Worm (Caenorhabditis elegans) whole organism, young adult: ENCODE measurements around the gene pix-1.
A peak's percentile ranks its signal among the peaks of the same experiment; 100 is the strongest.

ENCODE experiments used
- B0019.2 ChIP-seq: fragments of 200-800 bp; sonication (Bioruptor generic); conservative IDR thresholded peaks from 2 replicates; pipeline ENCODE4 v1.3.6; 2022; ENCODE audit warnings: missing genetic modification reagents, missing genetic modification characterization, missing compliant biosample characterization
- B0261.1 ChIP-seq: sonication (generic microtip); optimal IDR thresholded peaks from 2 replicates; lab custom pipeline; 2016; ENCODE audit warnings: mild to moderate bottlenecking, missing genetic modification characterization, moderate library complexity, missing compliant biosample characterization
- B0336.3 ChIP-seq: fragments of 200-800 bp; sonication (Bioruptor generic); IDR thresholded peaks from 2 replicates; pipeline ENCODE4 v1.3.6; 2022; ENCODE audit warnings: missing genetic modification characterization, missing compliant biosample characterization
- C06A6.2 ChIP-seq: fragments of 200-800 bp; sonication (Bioruptor generic); conservative IDR thresholded peaks from 2 replicates; pipeline ENCODE4 v1.3.6; 2022; ENCODE audit warnings: missing genetic modification characterization, missing compliant biosample characterization
- D2030.7 ChIP-seq: fragments of 200-800 bp; sonication (Bioruptor generic); IDR thresholded peaks from 2 replicates; pipeline ENCODE4 v1.3.6; 2022; ENCODE audit warnings: missing genetic modification reagents, missing genetic modification characterization, missing compliant biosample characterization
- F10E7.11 ChIP-seq: sonication (generic microtip); optimal IDR thresholded peaks from 2 replicates; lab custom pipeline; 2017; ENCODE audit warnings: mild to moderate bottlenecking, missing genetic modification characterization, moderate library complexity, missing compliant biosample characterization
- F22D6.2 ChIP-seq: sonication (generic microtip); optimal IDR thresholded peaks from 2 replicates; lab custom pipeline; 2016; ENCODE audit warnings: mild to moderate bottlenecking, missing genetic modification characterization, missing compliant biosample characterization
- F55B11.4 ChIP-seq: sonication (generic microtip); optimal IDR thresholded peaks from 2 replicates; lab custom pipeline; 2016; ENCODE audit warnings: missing compliant biosample characterization, missing genetic modification characterization, borderline replicate concordance; ENCODE audit not compliant: insufficient read depth
- K11D2.4 ChIP-seq: fragments of 200-800 bp; sonication (Bioruptor generic); IDR thresholded peaks from 2 replicates; pipeline ENCODE4 v1.3.6; 2022; ENCODE audit warnings: missing genetic modification reagents, missing genetic modification characterization, missing compliant biosample characterization
- Y56A3A.18 ChIP-seq: fragments of 200-800 bp; sonication (Bioruptor generic); IDR thresholded peaks from 2 replicates; pipeline ENCODE4 v1.3.6; 2022; ENCODE audit warnings: missing genetic modification reagents, missing genetic modification characterization, missing compliant biosample characterization
- Y79H2A.3 ChIP-seq: fragments of 200-800 bp; sonication (Bioruptor generic); conservative IDR thresholded peaks from 2 replicates; pipeline ENCODE4 v1.3.6; 2022; ENCODE audit warnings: missing genetic modification reagents, missing genetic modification characterization, missing compliant biosample characterization
- Y95B8A.8 ChIP-seq: fragments of 200-800 bp; sonication (Bioruptor generic); IDR thresholded peaks from 2 replicates; pipeline ENCODE4 v1.3.6; 2022; ENCODE audit warnings: missing genetic modification reagents, missing genetic modification characterization, missing compliant biosample characterization
- atf-7 ChIP-seq: sonication (generic microtip); optimal IDR thresholded peaks from 2 replicates; lab custom pipeline; 2017; ENCODE audit warnings: mild to moderate bottlenecking, missing genetic modification characterization, missing compliant biosample characterization
- athp-1 ChIP-seq: sonication (generic microtip); optimal IDR thresholded peaks from 2 replicates; lab custom pipeline; 2017; ENCODE audit warnings: mild to moderate bottlenecking, missing genetic modification characterization, missing compliant biosample characterization
- bed-1 ChIP-seq: fragments of 200-800 bp; sonication (Bioruptor generic); IDR thresholded peaks from 2 replicates; pipeline ENCODE4 v1.3.6; 2022; ENCODE audit warnings: missing genetic modification reagents, missing genetic modification characterization, missing compliant biosample characterization
- cebp-1 ChIP-seq, 2 experiments: fragments of 200-800 bp in 1 of 2; sonication (Bioruptor generic) in 1 of 2; sonication (generic microtip) in 1 of 2; IDR thresholded peaks in 1 of 2; optimal IDR thresholded peaks in 1 of 2; 2 replicates each; pipeline versions ENCODE4 v1.3.6 to Lab custom; 2017 to 2022; ENCODE audit warnings: missing compliant biosample characterization in 2 of 2, missing genetic modification characterization in 2 of 2, mild to moderate bottlenecking in 1 of 2, missing genetic modification reagents in 1 of 2, moderate library complexity in 1 of 2
- ceh-100 ChIP-seq: fragments of 200-800 bp; sonication (Bioruptor generic); IDR thresholded peaks from 2 replicates; pipeline ENCODE4 v1.3.6; 2022; ENCODE audit warnings: missing genetic modification reagents, missing genetic modification characterization, missing compliant biosample characterization
- ceh-58 ChIP-seq: fragments of 200-800 bp; sonication (Bioruptor generic); IDR thresholded peaks from 2 replicates; pipeline ENCODE4 v1.3.6; 2022; ENCODE audit warnings: missing genetic modification characterization, missing compliant biosample characterization
- ceh-91 ChIP-seq: fragments of 200-800 bp; sonication (Bioruptor generic); IDR thresholded peaks from 2 replicates; pipeline ENCODE4 v1.3.6; 2022; ENCODE audit warnings: missing genetic modification reagents, missing genetic modification characterization, missing compliant biosample characterization
- die-1 ChIP-seq: sonication (generic microtip); optimal IDR thresholded peaks from 2 replicates; lab custom pipeline; 2016; ENCODE audit warnings: missing genotype, mild to moderate bottlenecking, missing genetic modification characterization, missing compliant biosample characterization
- dpff-1 ChIP-seq: sonication (generic microtip); optimal IDR thresholded peaks from 2 replicates; lab custom pipeline; 2017; ENCODE audit warnings: mild to moderate bottlenecking, missing genetic modification characterization, missing compliant biosample characterization
- egl-18 ChIP-seq: fragments of 200-800 bp; sonication (Bioruptor generic); IDR thresholded peaks from 2 replicates; pipeline ENCODE4 v1.3.6; 2022; ENCODE audit warnings: missing genetic modification reagents, missing genetic modification characterization, missing compliant biosample characterization
- ekl-4 ChIP-seq: fragments of 200-800 bp; sonication (Bioruptor generic); IDR thresholded peaks from 2 replicates; pipeline ENCODE4 v1.3.6; 2022; ENCODE audit warnings: missing genetic modification reagents, missing genetic modification characterization, missing compliant biosample characterization
- ets-4 ChIP-seq: fragments of 200-800 bp; sonication (Bioruptor generic); optimal IDR thresholded peaks from 2 replicates; lab custom pipeline; 2018; ENCODE audit warnings: mild to moderate bottlenecking, missing genetic modification characterization, missing compliant biosample characterization
- him-1 ChIP-seq: sonication (generic microtip); optimal IDR thresholded peaks from 2 replicates; lab custom pipeline; 2016; ENCODE audit warnings: missing genotype, missing genetic modification reagents, missing genetic modification characterization, missing compliant biosample characterization
- let-526 ChIP-seq: fragments of 200-800 bp; sonication (Bioruptor generic); IDR thresholded peaks from 2 replicates; pipeline ENCODE4 v1.3.6; 2022; ENCODE audit warnings: missing genetic modification reagents, missing genetic modification characterization, missing compliant biosample characterization
- let-607 ChIP-seq, 2 experiments: fragments of 200-800 bp in 1 of 2; sonication (Bioruptor generic) in 1 of 2; sonication (generic microtip) in 1 of 2; optimal IDR thresholded peaks; 2 replicates each; lab custom pipeline; 2016 to 2018; ENCODE audit warnings: mild to moderate bottlenecking in 2 of 2, missing compliant biosample characterization in 2 of 2, missing genetic modification characterization in 2 of 2, moderate library complexity in 2 of 2, missing genotype in 1 of 2
- lin-26 ChIP-seq: fragments of 200-800 bp; sonication (Bioruptor generic); IDR thresholded peaks from 2 replicates; pipeline ENCODE4 v1.3.6; 2022; ENCODE audit warnings: missing genetic modification reagents, missing genetic modification characterization, missing compliant biosample characterization
- lin-35 ChIP-seq, 3 experiments: fragments of 150-350 bp in 2 of 3; sonication (generic microtip) in 1 of 3; optimal IDR thresholded peaks; 2 replicates each; lab custom pipeline; 2014 to 2018; ENCODE audit warnings: missing biosample characterization in 3 of 3, missing genetic modification characterization in 3 of 3, missing genetic modification reagents in 3 of 3
- lin-40 ChIP-seq: sonication (generic microtip); optimal IDR thresholded peaks from 2 replicates; lab custom pipeline; 2016; ENCODE audit warnings: missing genetic modification characterization, mild to moderate bottlenecking, missing compliant biosample characterization, missing genotype, missing genetic modification reagents
- madf-10 ChIP-seq: sonication (generic microtip); optimal IDR thresholded peaks from 2 replicates; lab custom pipeline; 2016; ENCODE audit warnings: mild to moderate bottlenecking, missing genetic modification characterization, missing compliant biosample characterization
- madf-6 ChIP-seq: fragments of 200-800 bp; sonication (Bioruptor generic); IDR thresholded peaks from 2 replicates; pipeline ENCODE4 v1.3.6; 2022; ENCODE audit warnings: missing genetic modification reagents, missing genetic modification characterization, missing compliant biosample characterization
- madf-8 ChIP-seq: fragments of 200-800 bp; sonication (Bioruptor generic); conservative IDR thresholded peaks from 2 replicates; pipeline ENCODE4 v1.3.6; 2022; ENCODE audit warnings: missing genetic modification reagents, missing genetic modification characterization, missing compliant biosample characterization
- mes-4 ChIP-seq: sonication (generic microtip); optimal IDR thresholded peaks from 2 replicates; lab custom pipeline; 2016; ENCODE audit warnings: missing genotype, missing genetic modification characterization, missing compliant biosample characterization
- nfya-1 ChIP-seq: sonication (generic microtip); optimal IDR thresholded peaks from 2 replicates; lab custom pipeline; 2017; ENCODE audit warnings: antibody characterized with exemption, missing compliant biosample characterization, missing genetic modification characterization, borderline replicate concordance; ENCODE audit not compliant: insufficient read depth
- nhr-27 ChIP-seq: fragments of 200-800 bp; sonication (Bioruptor generic); optimal IDR thresholded peaks from 2 replicates; lab custom pipeline; 2018; ENCODE audit warnings: mild to moderate bottlenecking, missing genetic modification characterization, moderate library complexity, missing compliant biosample characterization
- pha-4 ChIP-seq: fragments of 150-350 bp; sonication (generic microtip); optimal IDR thresholded peaks from 2 replicates; lab custom pipeline; 2014; ENCODE audit warnings: missing biosample characterization, missing genetic modification reagents, missing genetic modification characterization
- rpc-1 ChIP-seq, 2 experiments: fragments of 150-350 bp in 1 of 2; sonication (generic microtip) in 1 of 2; optimal IDR thresholded peaks; 2 replicates each; lab custom pipeline; 2014 to 2018; ENCODE audit warnings: missing biosample characterization in 1 of 2, missing genetic modification characterization in 1 of 2, missing genetic modification reagents in 1 of 2, missing genotype in 1 of 2
- sdz-38 ChIP-seq: sonication (generic microtip); optimal IDR thresholded peaks from 2 replicates; lab custom pipeline; 2016; ENCODE audit warnings: missing genotype, missing genetic modification characterization, missing compliant biosample characterization
- sea-2 ChIP-seq: fragments of 200-800 bp; sonication (Bioruptor generic); IDR thresholded peaks from 2 replicates; pipeline ENCODE4 v1.3.6; 2022; ENCODE audit warnings: missing genetic modification characterization, missing compliant biosample characterization
- snpc-1.3 ChIP-seq: sonication (generic microtip); optimal IDR thresholded peaks from 2 replicates; lab custom pipeline; 2017; ENCODE audit warnings: missing genetic modification characterization, mild to moderate bottlenecking, missing compliant biosample characterization, antibody characterized with exemption, moderate library complexity, missing genotype, missing genetic modification reagents; ENCODE audit not compliant: insufficient read depth
- snpc-3.4 ChIP-seq: sonication (generic microtip); optimal IDR thresholded peaks from 2 replicates; lab custom pipeline; 2017; ENCODE audit warnings: missing genetic modification characterization, mild to moderate bottlenecking, missing compliant biosample characterization, antibody characterized with exemption, moderate library complexity, missing genotype, missing genetic modification reagents
- tbp1 ChIP-seq: fragments of 200-800 bp; sonication (Bioruptor generic); optimal IDR thresholded peaks from 2 replicates; lab custom pipeline; 2018; ENCODE audit warnings: mild to moderate bottlenecking, missing genetic modification characterization, missing compliant biosample characterization
- ztf-28 ChIP-seq: fragments of 200-800 bp; sonication (Bioruptor generic); IDR thresholded peaks from 2 replicates; pipeline ENCODE4 v1.3.6; 2022; ENCODE audit warnings: missing genetic modification reagents, missing genetic modification characterization, missing compliant biosample characterization
- ztf-6 ChIP-seq: fragments of 200-800 bp; sonication (Bioruptor generic); IDR thresholded peaks from 2 replicates; pipeline ENCODE4 v1.3.6; 2022; ENCODE audit warnings: missing genetic modification reagents, missing genetic modification characterization, missing compliant biosample characterization

The pix-1 gene

ce11 chrX:13729724-13730123 lies 2.6 kb downstream of the pix-1 start (continued):
- TF ChIP-seq bed-1 (GFP tag; lab: Robert Waterston, UW), result no peak
- TF ChIP-seq rpc-1 (optimal IDR thresholded peaks at IDR 0.05; lab: Kevin White, UChicago), result peak; percentile 50
- TF ChIP-seq rpc-1 (tag; optimal IDR thresholded peaks at IDR 0.05; lab: Kevin White, UChicago), result peak; percentile 80
- no peak for TF ChIP-seq madf-10
- TF ChIP-seq ztf-28 (GFP tag; lab: Robert Waterston, UW), result no peak
- TF ChIP-seq ceh-91, result no peak
- TF ChIP-seq D2030.7, result peak; percentile 67
- TF ChIP-seq atf-7, result no peak
- TF ChIP-seq let-526 (GFP tag; lab: Robert Waterston, UW), result no peak
- TF ChIP-seq F10E7.11 (tag; lab: Kevin White, UChicago), result no peak
- TF ChIP-seq him-1 (tag; lab: Kevin White, UChicago), result no peak
- TF ChIP-seq nfya-1 (tag; lab: Kevin White, UChicago), result no peak
- peak; percentile 51 for TF ChIP-seq die-1
- peak; percentile 87 for TF ChIP-seq lin-26 (GFP tag; lab: Robert Waterston, UW)
- no peak for TF ChIP-seq sdz-38 (tag; lab: Kevin White, UChicago)
- peak; percentile 61 for TF ChIP-seq B0261.1 (tag; lab: Kevin White, UChicago)
- no peak for TF ChIP-seq K11D2.4
- TF ChIP-seq F55B11.4 (tag; lab: Kevin White, UChicago), result no peak
- no peak for TF ChIP-seq egl-18 (GFP tag; lab: Robert Waterston, UW)
- no peak for TF ChIP-seq Y95B8A.8 (GFP tag; lab: Robert Waterston, UW)
- TF ChIP-seq B0336.3 (GFP tag; lab: Robert Waterston, UW), result no peak
- no peak for TF ChIP-seq cebp-1 (GFP tag; IDR thresholded peaks at IDR 0.05; lab: Robert Waterston, UW)
- no peak for TF ChIP-seq cebp-1 (tag; optimal IDR thresholded peaks at IDR 0.05; lab: Kevin White, UChicago)
- no peak for TF ChIP-seq C06A6.2 (GFP tag; lab: Robert Waterston, UW)
- no peak for TF ChIP-seq ztf-6 (GFP tag; lab: Robert Waterston, UW)
- no peak for TF ChIP-seq lin-40 (tag; lab: Kevin White, UChicago)
- TF ChIP-seq snpc-1.3, result peak; percentile 23
- no peak for TF ChIP-seq ceh-100 (GFP tag; lab: Robert Waterston, UW)
- TF ChIP-seq nhr-27, result no peak
- TF ChIP-seq ekl-4 (GFP tag; lab: Robert Waterston, UW), result no peak
- no peak for TF ChIP-seq ets-4 (GFP tag; lab: Kevin White, UChicago)

ce11 chrX:13730209-13730975 lies 3.3 kb downstream of the pix-1 start:
- TF ChIP-seq madf-6 (peak; percentile 63), ceh-58 (GFP tag; lab: Robert Waterston, UW) (0 out of 2 replicates have a peak, but pooled peaks have one; percentile 40), snpc-3.4 (tag; lab: Kevin White, UChicago) (peak; percentile 69), Y79H2A.3 (GFP tag; lab: Robert Waterston, UW) (no peak), athp-1 (tag; lab: Kevin White, UChicago) (peak; percentile 12), lin-26 (GFP tag; lab: Robert Waterston, UW) (peak; percentile 96), F22D6.2 (tag; lab: Kevin White, UChicago) (peak; percentile 24), madf-8 (no peak), mes-4 (no peak), sea-2 (GFP tag; lab: Robert Waterston, UW) (peak; percentile 10; the same call in 1 of the 2 replicates), tbp1 (GFP tag; lab: Kevin White, UChicago) (peak; percentile 88), lin-35 (GFP tag; optimal IDR thresholded peaks at IDR 0.05; lab: Kevin White, UChicago) (peak in 1 of 3 experiments; percentile 39), cebp-1 (GFP tag; IDR thresholded peaks at IDR 0.05; lab: Robert Waterston, UW) (no peak), cebp-1 (tag; optimal IDR thresholded peaks at IDR 0.05; lab: Kevin White, UChicago) (peak; percentile 71), pha-4 (tag; lab: Kevin White, UChicago) (no peak), let-526 (GFP tag; lab: Robert Waterston, UW) (0 out of 2 replicates have a peak, but pooled peaks have one; percentile 25), B0019.2 (GFP tag; lab: Robert Waterston, UW) (0 out of 2 replicates have a peak, but pooled peaks have one; percentile 29), dpff-1 (peak; percentile 66), Y56A3A.18 (GFP tag; lab: Robert Waterston, UW) (peak; percentile 85), let-607 (tag; optimal IDR thresholded peaks at IDR 0.05; lab: Kevin White, UChicago) (peak in 1 of 2 experiments; percentile 51)
